Worm (Caenorhabditis elegans) whole organism, midembryonic: ENCODE results near the gene toca-1.

Experiments used
- flt-1 ChIP-seq: fragments of 200-800 bp; sonication (Bioruptor generic); IDR thresholded peaks from 2 replicates; pipeline ENCODE4 v1.3.6; 2022; ENCODE audit warnings: missing genetic modification characterization, missing compliant biosample characterization
- klf-2 ChIP-seq: fragments of 200-800 bp; sonication (Bioruptor generic); conservative IDR thresholded peaks from 2 replicates; pipeline ENCODE4 v1.3.6; 2022; ENCODE audit warnings: missing genetic modification reagents, missing genetic modification characterization, missing compliant biosample characterization
- med-1 ChIP-seq: sonication (generic microtip); optimal IDR thresholded peaks from 2 replicates; lab custom pipeline; 2017; ENCODE audit warnings: missing genetic modification characterization, mild to moderate bottlenecking, missing compliant biosample characterization, antibody characterized with exemption, missing genetic modification reagents; ENCODE audit not compliant: insufficient read depth
- tab-1 ChIP-seq: fragments of 200-800 bp; sonication (Bioruptor generic); IDR thresholded peaks from 2 replicates; pipeline ENCODE4 v1.3.6; 2022; ENCODE audit warnings: missing genetic modification characterization, missing compliant biosample characterization
- ztf-23 ChIP-seq: fragments of 200-800 bp; sonication (Bioruptor generic); IDR thresholded peaks from 2 replicates; pipeline ENCODE4 v1.3.6; 2022; ENCODE audit warnings: missing genetic modification reagents, missing genetic modification characterization, missing compliant biosample characterization
- ztf-29 ChIP-seq: fragments of 200-800 bp; sonication (Bioruptor generic); IDR thresholded peaks from 2 replicates; pipeline ENCODE4 v1.3.6; 2022; ENCODE audit warnings: missing genetic modification reagents, missing genetic modification characterization, missing compliant biosample characterization

ce11 chrX:1528107-1528506 lies 6.8 kb upstream of the toca-1 start:
- TF ChIP-seq tab-1 (GFP tag; lab: Robert Waterston, UW) (no peak), flt-1 (GFP tag; lab: Robert Waterston, UW) (no peak), klf-2 (GFP tag; lab: Robert Waterston, UW) (no peak), ztf-23 (GFP tag; lab: Robert Waterston, UW) (no peak), ztf-29 (GFP tag; lab: Robert Waterston, UW) (no peak), med-1 (no peak)
